Worm (Caenorhabditis elegans): ENCODE measurements around the gene F08G5.3.

DNA sequence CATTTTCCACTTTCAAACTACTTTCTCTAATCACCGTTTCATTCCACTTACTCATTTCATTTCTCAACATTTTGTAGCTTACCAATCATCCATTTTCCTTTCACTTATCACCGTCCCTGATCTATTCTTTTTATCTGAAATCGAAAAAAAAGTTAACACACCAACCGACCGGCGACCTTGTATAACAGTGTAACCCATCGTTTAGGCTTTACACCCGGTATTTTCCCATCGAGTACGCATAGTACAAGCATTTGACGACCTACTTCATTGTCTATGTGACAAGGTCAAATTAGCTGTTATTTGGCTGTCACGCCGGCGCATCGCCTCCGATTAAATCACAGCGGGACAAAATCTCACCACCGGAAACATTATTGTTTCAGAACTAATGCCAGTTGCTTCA, 12.1 kb upstream of the F08G5.3 start:
- TF ChIP-seq pha-4 (tag; optimal IDR thresholded peaks at IDR 0.05), result no peak
- no peak for TF ChIP-seq eyg-1 (tag; optimal IDR thresholded peaks at IDR 0.05)
- no peak for TF ChIP-seq ceh-24 (tag; optimal IDR thresholded peaks at IDR 0.05)
- no peak for TF ChIP-seq rnt-1 (tag; optimal IDR thresholded peaks at IDR 0.05)
- no peak for TF ChIP-seq K02D7.2 (tag; optimal IDR thresholded peaks at IDR 0.05)
- TF ChIP-seq pag-3 (tag; optimal IDR thresholded peaks at IDR 0.05; ENCODE audit: borderline replicate concordance), result no peak
